Fruit fly (Drosophila melanogaster): ENCODE measurements around the gene Ucp4A.

Gene Ucp4A

DNA sequence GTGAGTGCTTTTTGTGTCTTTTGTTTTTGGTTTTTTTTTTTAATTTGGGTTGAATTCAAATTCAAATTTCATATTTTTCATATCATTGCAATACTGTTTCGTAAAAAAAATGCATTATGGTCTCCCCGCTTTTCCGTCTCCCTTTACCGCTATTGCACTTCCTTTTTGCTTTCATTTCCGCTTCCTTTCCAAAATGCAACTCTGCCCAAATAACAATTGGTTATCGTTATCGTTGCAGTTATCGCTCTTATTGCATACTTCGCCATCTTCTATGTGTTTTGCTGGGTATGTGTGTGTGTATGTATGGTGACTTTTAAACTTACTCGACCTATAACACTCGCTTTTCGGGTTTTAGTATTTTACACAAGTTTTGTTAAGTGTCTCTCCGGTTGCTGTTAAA lies 20.4 kb downstream of the Ucp4A start:
- no peak for TF ChIP-seq noc (tag; optimal IDR thresholded peaks at IDR 0.05)

DNA sequence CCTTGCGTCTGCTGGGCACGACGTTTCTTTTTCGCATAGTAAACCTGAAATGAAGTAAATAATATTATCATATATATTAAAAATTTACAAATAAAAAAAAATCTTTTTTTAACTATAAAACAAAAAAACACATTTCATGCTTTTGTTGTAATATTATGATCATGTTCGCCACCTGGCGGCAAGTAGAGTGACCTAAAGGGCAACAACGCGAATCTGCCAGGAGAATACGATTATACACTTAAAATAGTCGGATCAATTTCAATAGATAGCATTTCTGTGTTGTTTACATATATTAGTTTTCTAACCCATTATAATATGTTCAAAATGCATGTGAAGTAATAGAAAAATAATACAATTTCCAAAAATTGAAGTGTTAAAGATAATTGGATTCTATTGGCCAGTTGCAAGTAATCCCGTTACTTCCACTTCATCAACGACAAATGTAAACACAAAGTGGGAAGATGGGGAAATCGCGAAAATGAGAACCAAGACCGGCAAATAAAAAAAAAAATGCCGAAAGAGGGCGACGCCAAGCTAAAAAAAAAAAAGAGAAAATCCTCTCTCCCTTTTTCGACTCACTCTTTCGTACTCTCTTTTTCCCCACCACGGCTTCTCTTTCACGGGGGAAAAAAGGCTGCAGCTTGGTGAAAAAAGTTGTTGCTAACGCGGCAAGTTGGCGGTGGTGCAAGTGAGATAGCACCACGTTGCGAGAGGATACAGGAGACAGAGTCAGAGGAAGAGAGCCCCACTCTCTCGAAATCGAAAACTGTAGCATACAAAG lies 26.1 kb downstream of the Ucp4A start:
- TF ChIP-seq noc (tag; optimal IDR thresholded peaks at IDR 0.05) = no peak

DNA sequence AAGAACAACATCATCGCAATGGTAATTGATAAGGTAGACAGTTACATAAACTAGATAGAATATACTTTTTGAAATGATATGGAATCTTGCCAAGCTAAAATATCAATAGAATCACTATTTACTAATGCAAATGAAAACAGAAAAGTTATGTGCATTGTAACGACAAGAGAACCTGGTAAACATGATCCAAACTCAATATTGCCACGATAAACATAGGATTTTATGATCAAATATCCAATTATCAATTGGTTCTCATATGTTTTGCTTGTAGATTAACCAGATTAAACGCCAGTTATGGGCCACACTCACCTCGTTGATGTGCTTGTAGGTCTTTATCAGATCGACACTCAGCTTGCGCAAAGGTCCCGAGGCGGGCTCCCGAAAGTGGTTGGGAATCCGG lies 27.6 kb downstream of the Ucp4A start:
- no peak for TF ChIP-seq noc (tag; optimal IDR thresholded peaks at IDR 0.05)

DNA sequence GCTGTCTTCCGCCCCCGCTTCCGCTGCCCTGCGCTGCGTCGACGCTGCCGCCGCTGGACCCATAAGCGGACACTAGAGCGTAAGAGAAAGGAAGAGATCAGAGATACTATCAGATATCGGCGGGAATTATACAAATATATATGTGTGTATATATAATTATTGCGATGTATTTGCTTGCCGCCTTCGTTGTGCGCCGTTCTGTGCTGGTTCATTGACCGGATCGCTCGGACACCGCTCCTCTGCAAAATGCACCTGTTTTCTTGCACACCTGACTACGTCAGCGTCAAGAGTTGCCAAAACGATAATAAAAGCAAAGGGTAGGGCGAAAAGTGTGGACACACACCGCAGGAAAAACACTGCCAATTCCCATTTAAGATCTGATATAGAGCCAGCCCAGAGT lies 28.6 kb downstream of the Ucp4A start:
- no peak for TF ChIP-seq noc (tag; optimal IDR thresholded peaks at IDR 0.05)

DNA sequence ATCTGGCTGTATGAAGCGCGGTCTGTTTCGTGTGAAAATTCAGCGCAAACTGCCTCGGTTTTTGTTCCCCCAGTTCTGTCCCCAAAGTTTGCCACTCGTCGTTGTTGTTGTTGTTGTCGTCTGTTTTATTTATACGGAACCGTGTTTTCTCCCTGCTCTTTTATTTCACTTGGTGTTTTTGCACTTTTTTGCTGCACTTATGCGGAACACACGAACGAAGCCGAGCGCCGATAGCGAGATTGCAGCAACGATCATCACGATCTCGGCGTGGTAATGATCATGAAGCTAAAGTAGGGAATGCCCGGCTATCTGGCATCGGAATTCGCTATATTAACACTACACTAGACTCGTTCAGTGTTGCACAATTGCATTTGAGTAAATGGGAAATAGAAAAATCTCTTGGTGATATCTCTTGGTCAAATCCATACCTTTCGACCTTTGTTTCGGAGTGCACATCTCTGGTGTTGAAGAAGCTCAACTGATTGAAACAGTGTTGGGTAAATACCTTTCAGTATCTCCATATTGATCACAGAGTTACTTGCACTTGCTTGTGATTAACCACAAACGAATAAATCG lies 30.4 kb downstream of the Ucp4A start:
- no peak for TF ChIP-seq noc (tag; optimal IDR thresholded peaks at IDR 0.05)

DNA sequence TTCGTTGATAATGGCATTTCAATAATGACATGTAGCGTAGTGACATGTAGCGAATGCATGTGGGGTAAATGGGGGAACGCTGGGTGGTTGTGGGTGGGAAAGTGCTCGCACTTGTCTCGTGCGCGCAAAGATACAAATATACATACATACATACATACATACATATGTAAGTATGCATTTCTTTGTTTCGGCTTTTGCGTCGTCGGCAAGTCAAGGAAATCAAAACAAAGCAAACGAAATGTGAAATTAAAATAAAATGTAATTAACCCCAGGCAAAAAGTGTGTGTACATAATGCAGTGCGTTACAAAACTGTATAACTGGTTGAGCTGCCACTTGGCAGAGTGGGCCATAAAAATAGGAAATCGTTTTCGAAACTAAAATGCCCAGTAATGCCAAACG lies 30.9 kb downstream of the Ucp4A start:
- TF ChIP-seq noc (tag; optimal IDR thresholded peaks at IDR 0.05) = no peak

DNA sequence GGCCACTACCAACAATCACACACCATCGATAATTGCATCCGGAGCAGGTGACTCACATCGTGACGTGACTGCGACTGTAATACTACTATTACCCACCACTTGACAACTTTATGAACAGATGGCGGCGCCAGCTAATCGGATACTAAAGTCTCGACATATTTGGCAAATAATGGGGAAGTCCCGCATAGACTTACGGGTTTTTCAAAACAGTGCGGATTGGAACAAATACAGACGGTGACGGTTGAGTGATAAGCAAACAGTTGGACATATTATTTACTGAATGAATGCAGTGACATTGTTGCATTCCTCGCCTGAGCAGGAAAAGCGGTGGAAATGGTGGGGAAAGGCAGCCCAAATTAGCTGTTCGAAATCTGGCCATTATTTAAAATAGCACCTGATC lies 31.8 kb downstream of the Ucp4A start:
- no peak for TF ChIP-seq noc (tag; optimal IDR thresholded peaks at IDR 0.05)

DNA sequence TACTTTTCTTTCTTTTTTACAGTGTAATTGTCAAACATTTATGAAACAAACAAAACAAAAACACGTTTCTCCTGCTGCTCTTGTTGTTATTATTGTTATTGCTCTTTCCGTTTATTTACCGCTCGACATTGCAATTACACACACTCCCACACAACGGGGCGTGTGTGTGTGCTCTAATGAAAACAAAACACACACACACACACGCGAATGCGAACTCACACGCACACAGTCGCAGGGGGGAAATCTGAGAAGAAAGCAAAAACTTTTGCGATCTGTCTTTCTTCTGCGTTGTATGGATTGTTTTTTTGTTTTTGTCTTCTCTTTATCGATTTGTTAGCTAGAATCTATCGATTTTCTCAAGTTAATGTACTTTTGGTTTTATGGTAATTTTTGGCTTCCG lies 33.2 kb downstream of the Ucp4A start:
- TF ChIP-seq noc (tag; optimal IDR thresholded peaks at IDR 0.05) = no peak

DNA sequence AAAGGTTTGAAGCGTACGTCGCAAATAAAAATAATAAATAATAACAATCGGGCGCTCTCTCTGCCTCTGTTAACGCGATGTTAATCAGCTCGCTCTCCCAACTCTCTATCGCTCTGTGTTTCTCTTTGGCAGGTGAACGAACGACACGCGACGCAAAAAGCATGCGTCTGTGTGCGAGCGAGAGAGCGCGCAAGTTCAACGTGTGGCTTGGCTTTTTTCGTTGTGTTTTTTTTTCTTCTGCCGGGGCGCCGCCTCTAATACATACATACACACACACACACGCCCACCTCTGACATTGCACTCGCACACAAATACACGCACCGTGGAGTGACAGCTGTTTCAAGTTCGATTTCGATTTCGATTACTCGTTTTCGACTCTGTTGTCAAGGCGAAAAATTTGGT lies 33.9 kb downstream of the Ucp4A start:
- no peak for TF ChIP-seq noc (tag; optimal IDR thresholded peaks at IDR 0.05)

DNA sequence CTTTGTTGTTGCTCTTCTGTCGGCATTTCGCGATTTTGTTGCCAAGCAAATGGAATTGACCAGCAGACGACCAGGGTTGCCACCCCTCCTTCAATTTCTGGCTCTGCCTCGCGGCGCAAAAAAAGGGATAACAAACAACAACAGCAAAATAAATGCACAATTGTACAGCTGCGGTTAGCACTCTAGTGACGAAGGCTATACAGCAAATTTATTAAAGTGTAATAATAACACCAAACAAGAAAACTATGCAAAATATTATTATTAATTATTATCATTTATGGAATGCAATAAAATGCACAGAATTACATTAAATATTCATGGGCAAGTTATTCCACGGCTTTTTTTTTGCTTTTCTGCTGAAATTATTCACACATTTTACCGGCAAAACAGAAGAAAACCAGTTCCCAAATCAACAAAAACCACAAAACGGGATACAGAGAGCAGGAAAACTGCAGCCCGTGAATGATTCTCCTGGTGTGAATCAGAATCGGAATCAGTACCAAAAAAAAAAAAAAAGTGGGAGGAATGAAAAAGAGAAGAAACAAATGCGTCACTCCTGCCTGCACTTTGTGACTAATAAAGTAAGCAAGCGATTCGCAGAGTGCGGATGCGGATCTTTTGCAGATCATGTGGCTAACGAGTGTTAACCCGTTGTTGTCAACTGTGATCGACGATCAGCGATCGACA lies 34.6 kb downstream of the Ucp4A start:
- TF ChIP-seq noc (tag; optimal IDR thresholded peaks at IDR 0.05) = no peak

DNA sequence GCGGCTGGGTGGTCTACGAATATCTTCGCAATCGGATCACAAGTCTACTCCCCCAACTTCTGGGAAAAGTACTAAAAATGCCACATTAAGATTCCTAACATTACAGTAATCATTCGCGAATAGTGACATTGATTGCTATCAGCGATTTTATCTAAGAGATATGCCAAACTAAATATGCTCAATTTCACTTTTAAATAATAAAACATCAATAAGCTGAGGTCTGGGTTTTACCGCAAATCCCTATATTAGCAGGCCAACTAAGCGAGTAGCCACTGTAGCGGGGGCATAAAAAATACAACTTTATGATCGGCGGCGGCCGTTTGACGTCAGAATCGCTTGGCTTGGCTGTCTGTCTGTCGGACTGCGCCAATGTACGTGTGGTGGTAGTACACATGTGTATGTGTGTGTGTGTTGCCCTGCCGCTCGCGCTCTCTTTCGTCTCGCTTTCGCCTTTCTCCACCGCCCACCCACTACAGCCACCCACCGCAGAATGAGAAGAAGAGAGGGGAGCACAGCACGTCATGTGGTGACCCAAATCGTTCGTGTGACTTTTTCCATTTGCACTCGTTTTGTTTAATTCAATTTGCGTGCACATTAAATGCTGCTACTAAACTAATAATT lies 35.6 kb downstream of the Ucp4A start:
- TF ChIP-seq noc (tag; optimal IDR thresholded peaks at IDR 0.05) = peak; percentile 99

DNA sequence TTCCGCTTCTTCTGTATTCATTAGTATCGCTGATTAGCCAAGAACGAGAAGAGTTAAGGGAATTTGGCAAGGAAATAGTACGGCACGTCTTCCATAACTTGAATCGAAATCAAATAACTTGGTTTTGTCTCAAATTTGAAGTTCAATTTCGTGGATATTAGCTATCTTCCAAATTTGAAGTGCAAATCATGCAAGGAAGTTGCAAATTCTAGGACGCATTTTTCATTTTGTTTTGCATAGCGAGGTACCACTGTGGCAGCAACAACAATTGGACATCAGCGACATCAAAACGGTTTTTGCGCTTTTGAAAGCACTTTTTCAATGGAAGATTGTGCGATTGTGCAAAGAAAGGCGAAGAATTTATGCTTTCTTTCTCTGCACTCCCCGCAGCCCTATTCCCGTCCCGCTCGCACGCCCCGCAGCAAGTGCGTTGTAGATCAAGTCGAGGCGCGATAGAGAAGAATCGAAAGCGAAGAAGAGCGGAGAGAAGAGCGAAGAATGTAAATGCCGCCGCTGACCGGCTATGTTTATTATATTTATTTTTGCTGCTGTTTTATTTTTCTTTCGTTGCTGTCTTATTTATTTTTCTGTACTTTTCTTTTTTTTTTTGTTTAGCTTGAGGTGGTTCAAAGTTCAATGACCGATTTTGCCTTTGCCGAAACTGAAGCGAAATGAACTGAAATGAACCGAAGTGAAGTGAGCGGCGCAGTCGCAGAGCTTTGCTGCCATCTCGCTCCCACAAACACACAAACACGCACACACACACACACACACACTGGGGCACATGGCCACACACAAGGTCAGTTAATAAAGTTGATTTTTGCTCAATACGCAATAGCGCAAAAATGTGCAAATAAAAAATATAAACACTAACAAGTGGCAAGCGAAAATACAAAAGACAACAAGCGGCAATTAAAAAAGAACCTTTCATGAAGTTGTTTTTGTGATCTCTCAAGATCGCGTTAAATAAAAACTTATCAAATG lies 36.7 kb downstream of the Ucp4A start:
- TF ChIP-seq noc (tag; optimal IDR thresholded peaks at IDR 0.05) = peak; percentile 91

DNA sequence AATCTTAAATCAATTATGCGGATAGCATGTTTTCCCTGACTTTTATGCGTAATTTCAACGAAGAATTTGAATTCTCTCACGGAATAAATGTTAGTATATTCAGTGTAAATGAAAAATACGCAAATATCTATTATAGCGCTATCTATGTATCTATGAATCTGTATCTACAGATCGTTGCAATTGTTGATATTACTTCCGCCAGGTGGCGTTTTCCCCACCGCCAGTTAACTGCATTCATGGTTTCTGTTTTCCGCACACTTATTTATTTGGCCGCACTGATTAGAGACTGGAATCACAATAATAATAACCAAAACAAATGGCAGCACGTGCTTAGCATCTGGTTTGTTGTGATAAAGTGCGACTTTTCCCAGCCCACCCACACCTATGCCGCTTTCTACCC lies 38.0 kb downstream of the Ucp4A start:
- TF ChIP-seq noc (tag; optimal IDR thresholded peaks at IDR 0.05) = no peak

DNA sequence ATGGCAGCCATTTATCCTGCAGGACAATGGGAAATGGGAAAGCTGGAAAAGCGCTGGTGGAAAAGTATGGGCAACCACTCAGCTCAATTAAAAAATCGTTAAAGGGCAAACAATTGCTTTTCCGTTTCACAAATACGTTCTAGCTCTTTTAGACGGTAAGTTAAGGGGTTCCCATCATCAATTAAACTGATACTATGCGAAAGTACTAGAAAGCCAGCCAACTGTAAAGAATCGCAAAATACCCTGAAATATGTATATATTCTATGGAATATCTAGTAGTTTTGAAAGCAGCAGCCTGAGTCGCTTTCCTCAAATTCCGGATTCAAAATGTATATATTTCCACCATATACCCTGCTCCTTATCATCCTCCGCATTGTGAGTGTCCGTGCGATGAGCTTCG lies 38.7 kb downstream of the Ucp4A start, which contains the start of gene CG12985:
CG12985 (plus strand) TSS at position 301 of the 400 bp plus-strand sequence.
- no peak for TF ChIP-seq noc (tag; optimal IDR thresholded peaks at IDR 0.05)

DNA sequence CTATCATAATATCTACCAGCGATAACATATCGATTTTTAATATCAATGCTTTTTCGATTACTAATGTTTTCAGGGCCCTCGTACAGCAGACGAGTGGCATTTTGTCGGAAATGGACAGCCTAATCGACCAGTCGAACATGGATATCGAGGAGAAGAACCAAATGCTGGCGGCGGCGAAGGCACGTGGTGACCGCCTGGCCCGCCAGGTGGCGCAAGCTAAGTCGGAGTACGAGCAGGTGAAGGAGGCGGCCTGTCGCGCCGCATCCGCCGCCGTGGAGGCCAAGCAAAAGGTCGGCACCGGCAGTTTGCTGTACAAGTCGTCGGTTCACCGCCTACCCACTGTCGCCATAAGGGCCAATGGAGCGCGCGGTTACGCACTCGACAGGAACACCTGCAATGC lies 39.8 kb downstream of the Ucp4A start:
- no peak for TF ChIP-seq noc (tag; optimal IDR thresholded peaks at IDR 0.05)
